Fruit fly (Drosophila melanogaster) whole organism: ENCODE measurements around the gene GluRIB.

Experiments
- EcR ChIP-seq, 2 experiments: fragments of >200 bp; optimal IDR thresholded peaks; 2 replicates each; lab custom pipeline; 2017; ENCODE audit warnings: missing biosample characterization in 2 of 2, missing genetic modification characterization in 2 of 2, missing genetic modification reagents in 2 of 2
- pan ChIP-seq: fragments of >200 bp; optimal IDR thresholded peaks from 2 replicates; lab custom pipeline; 2017
- psq ChIP-seq: fragments of >200 bp; optimal IDR thresholded peaks from 2 replicates; lab custom pipeline; 2017

DNA sequence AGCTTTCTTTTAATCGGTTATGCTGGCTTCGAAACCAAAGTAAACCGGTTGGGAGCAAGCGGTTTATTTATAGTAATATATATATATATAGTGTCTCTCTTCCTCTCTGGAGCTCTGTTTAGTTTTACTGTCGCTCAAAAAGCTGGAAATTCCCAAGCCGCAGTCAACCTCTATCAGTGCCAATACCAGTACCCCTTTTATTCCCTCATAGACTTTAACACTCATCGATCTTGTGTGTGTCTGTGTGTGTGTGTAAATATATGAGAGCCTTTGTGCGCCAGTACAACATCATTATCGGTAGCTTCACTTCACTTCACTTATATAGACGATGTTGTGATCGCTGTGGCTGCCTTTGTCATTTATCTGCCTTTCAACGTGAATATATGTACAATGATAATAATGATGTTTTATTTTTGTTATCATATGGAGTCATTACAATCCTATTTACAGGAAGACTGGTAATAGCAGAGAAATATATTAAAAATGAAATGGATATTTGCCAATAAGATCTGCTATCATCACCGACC, 86.2 kb downstream of the GluRIB start:
- TF ChIP-seq psq (lab: Kevin White, UChicago) (no peak), pan (lab: Kevin White, UChicago) (no peak), EcR (GFP tag; optimal IDR thresholded peaks at IDR 0.05; lab: Kevin White, UChicago) (no peak)
